Worm (Caenorhabditis elegans): Measurements from ENCODE around the gene unc-33.

unc-33 gene

DNA sequence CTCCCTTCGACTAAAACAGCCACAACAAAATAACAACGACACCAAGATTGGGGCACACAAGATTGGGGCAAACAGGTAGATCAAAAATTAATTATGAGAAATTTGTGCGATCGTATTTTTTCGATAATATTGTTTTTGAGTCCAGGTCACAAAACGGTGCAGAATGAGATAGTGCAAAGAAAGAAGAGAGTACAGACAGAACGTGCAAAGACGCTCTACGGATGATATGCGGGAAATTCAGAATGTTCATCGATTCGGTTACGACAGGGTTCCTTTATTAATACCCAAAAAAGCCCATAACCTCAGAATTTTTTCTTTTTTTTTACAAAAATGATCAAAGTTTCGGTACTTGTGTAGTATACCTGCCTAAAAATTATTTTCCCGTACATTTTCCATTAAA lies 22.6 kb downstream of the unc-33 start:
- TF ChIP-seq lin-15B (tag; optimal IDR thresholded peaks at IDR 0.05), result no peak
- TF ChIP-seq hmg-11 (tag; optimal IDR thresholded peaks at IDR 0.05), result peak; percentile 15

DNA sequence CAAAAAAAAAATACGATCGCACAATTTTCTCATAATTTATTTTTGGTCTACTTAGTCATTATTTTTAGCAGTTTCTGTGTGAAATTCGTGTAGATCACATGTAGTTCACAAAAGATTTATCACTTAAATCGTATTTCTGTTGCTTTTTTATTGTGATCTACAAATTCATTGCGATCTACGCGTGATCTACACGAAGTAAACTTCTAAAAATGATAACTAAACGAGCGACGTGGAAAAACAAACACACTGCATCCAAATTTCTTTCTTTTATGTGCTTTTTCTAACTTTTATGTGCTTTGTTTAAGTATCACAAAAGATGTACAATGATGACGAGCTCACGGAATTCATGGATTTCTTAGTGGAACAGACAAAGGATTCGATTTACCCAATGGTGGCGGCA lies 23.2 kb downstream of the unc-33 start, which contains the start of gene B0212.3:
B0212.3 (plus strand) TSS at position 301 of the 400 bp plus-strand sequence.
- no peak for TF ChIP-seq fos-1 (tag; optimal IDR thresholded peaks at IDR 0.05)
- no peak for TF ChIP-seq jun-1 (tag; optimal IDR thresholded peaks at IDR 0.05)
- no peak for TF ChIP-seq ceh-9 (tag; optimal IDR thresholded peaks at IDR 0.05)
- TF ChIP-seq elt-1 (tag; optimal IDR thresholded peaks at IDR 0.05), result no peak
- no peak for TF ChIP-seq daf-12 (tag; optimal IDR thresholded peaks at IDR 0.05)

DNA sequence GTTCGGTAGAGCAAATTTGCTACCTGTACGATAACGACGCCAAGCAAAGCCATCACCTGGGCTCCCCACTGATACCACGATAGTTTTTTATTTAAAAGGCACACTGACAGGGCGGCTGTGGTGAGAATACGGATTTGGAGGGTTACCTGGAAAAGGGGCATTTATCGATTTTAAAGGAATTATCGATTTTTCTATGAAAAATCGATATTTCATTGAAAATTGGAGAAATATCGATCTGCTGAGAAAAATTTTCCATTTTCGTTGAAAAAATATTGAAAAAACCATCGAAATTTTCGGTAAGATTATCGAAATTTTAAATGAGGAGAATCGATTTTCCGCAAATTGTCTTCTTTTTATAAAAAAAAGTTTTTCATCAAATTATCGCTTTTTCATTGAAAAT lies 28.4 kb downstream of the unc-33 start:
- TF ChIP-seq ceh-28 (tag; optimal IDR thresholded peaks at IDR 0.05) (peak; percentile 85), nhr-43 (tag; optimal IDR thresholded peaks at IDR 0.05; ENCODE audit: poor library complexity, severe bottlenecking) (no peak)

DNA sequence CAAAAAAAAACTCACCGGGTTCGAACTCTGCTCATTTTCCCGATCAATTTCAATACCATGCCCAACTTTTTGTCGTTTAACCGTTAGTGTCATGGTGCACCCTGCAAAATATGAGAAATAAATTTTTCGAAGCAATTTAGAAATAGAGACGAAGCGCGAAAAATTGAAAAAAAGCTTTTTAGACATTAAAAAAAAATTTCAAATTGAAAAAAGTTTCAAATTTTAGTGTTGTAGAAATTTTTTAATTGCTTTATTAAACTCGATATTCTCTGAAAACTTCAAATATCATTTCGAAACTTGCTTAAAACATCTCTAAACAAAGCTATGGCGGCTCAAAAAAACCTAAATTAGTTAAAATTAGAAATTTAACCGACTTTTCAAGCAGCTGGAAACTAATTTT lies 30.8 kb downstream of the unc-33 start, which contains the start of gene nstp-6:
nstp-6 (minus strand) TSS at position 101 of the 400 bp plus-strand sequence.
- TF ChIP-seq ztf-11 (tag; optimal IDR thresholded peaks at IDR 0.05) (no peak), unc-62 (GFP tag; optimal IDR thresholded peaks at IDR 0.05) (no peak), elt-2 (tag; optimal IDR thresholded peaks at IDR 0.05) (no peak), fkh-10 (GFP tag; optimal IDR thresholded peaks at IDR 0.05) (no peak), R02D3.7 (tag; optimal IDR thresholded peaks at IDR 0.05) (no peak), nhr-28 (tag; optimal IDR thresholded peaks at IDR 0.05) (no peak), elt-1 (tag; optimal IDR thresholded peaks at IDR 0.05) (no peak), fkh-2 (tag; optimal IDR thresholded peaks at IDR 0.05) (no peak)

DNA sequence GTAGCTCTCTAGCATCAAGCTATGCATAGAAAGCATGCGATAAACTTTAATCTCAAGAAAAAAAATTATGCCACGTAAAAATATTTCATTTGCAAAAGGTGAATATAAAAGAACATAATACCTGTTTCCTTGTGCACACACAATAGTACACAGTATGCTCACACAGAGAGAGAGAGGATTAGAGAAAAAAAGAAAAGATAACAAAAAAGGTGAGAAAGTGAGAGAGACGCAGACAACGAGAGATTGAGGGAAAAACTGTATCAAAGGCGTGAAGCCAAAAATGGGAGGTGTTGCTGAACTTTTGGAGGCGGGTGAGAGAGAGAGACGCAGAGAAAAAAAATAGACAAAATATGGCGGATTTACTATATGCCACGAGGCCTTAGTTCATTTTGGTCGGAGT lies 31.6 kb downstream of the unc-33 start:
- no peak for TF ChIP-seq daf-12 (tag; optimal IDR thresholded peaks at IDR 0.05)
- no peak for TF ChIP-seq nhr-76 (tag; optimal IDR thresholded peaks at IDR 0.05)
- no peak for TF ChIP-seq skn-1 (tag; optimal IDR thresholded peaks at IDR 0.05)
- peak; percentile 77 for TF ChIP-seq elt-2 (tag; optimal IDR thresholded peaks at IDR 0.05)
- no peak for TF ChIP-seq mdl-1 (tag; optimal IDR thresholded peaks at IDR 0.05)
- TF ChIP-seq pha-4 (tag; optimal IDR thresholded peaks at IDR 0.05), result peak; percentile 92
- peak; percentile 73 for TF ChIP-seq pqm-1 (tag; optimal IDR thresholded peaks at IDR 0.05)
- TF ChIP-seq unc-39 (tag; optimal IDR thresholded peaks at IDR 0.05), result no peak
- TF ChIP-seq jun-1 (tag; optimal IDR thresholded peaks at IDR 0.05), result no peak
- no peak for TF ChIP-seq nhr-77 (tag; optimal IDR thresholded peaks at IDR 0.05)
- no peak for TF ChIP-seq ama-1 (optimal IDR thresholded peaks at IDR 0.05)

DNA sequence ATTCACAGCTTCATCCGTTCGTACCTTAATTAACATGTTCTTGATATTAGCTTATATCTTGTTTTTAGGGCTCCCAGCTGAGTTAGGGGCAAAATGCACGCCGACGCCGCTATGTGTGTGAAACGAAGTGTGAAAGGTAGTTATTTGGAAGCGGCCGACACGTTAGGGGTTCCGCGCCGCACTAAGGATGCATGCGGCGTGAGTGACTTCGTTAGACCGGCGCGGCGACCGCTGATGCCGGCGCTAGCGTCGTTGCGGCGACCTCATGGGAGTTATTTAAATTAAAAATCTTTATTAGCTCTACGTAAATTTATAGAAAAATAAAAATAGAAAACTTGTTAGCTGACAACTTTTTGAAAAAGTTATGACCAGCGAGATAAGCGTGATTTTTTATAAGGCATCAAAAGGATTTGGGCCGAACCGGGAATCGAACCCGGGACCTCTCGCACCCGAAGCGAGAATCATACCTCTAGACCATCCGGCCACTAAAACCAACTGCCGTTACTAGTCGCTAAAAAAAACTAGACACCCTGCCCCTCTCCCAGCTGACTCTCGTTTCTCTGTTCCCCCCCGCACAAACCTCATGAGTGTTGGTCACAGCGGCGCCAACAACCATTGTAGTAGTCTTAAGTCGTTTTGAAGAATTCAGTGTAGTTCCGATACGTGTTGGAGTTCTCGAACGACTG lies 35.2 kb downstream of the unc-33 start:
- peak; percentile 95 for TF ChIP-seq hmg-11 (tag; optimal IDR thresholded peaks at IDR 0.05)
- no peak for TF ChIP-seq fos-1 (tag; optimal IDR thresholded peaks at IDR 0.05)
- TF ChIP-seq tbx-2 (tag; optimal IDR thresholded peaks at IDR 0.05), result peak; percentile 53
- TF ChIP-seq lsy-12 (tag; optimal IDR thresholded peaks at IDR 0.05), result peak; percentile 58
- TF ChIP-seq nhr-25 (tag; optimal IDR thresholded peaks at IDR 0.05), result no peak
- TF ChIP-seq eor-1 (tag; optimal IDR thresholded peaks at IDR 0.05), result no peak
- peak; percentile 75 for TF ChIP-seq nhr-43 (tag; optimal IDR thresholded peaks at IDR 0.05; ENCODE audit: poor library complexity, severe bottlenecking)
- peak; percentile 17 for TF ChIP-seq pqm-1 (tag; optimal IDR thresholded peaks at IDR 0.05)
- peak; percentile 57 for TF ChIP-seq lin-39 (tag; optimal IDR thresholded peaks at IDR 0.05)
- no peak for TF ChIP-seq fkh-10 (GFP tag; optimal IDR thresholded peaks at IDR 0.05)
- TF ChIP-seq nfya-1 (tag; optimal IDR thresholded peaks at IDR 0.05; ENCODE audit: insufficient read depth), result peak; percentile 47
- TF ChIP-seq elt-2 (tag; optimal IDR thresholded peaks at IDR 0.05), result peak; percentile 33
- TF ChIP-seq lin-15B (tag; optimal IDR thresholded peaks at IDR 0.05), result peak; percentile 27
- TF ChIP-seq nhr-11 (tag; optimal IDR thresholded peaks at IDR 0.05), result no peak
- no peak for TF ChIP-seq skn-1 (tag; optimal IDR thresholded peaks at IDR 0.05)
- TF ChIP-seq nhr-77 (tag; optimal IDR thresholded peaks at IDR 0.05), result no peak
- peak; percentile 9 for TF ChIP-seq snpc-4 (tag; optimal IDR thresholded peaks at IDR 0.05)
- TF ChIP-seq ztf-4 (tag; optimal IDR thresholded peaks at IDR 0.05), result peak; percentile 4
